Fruit fly (Drosophila melanogaster): ENCODE measurements around the gene tara.

DNA sequence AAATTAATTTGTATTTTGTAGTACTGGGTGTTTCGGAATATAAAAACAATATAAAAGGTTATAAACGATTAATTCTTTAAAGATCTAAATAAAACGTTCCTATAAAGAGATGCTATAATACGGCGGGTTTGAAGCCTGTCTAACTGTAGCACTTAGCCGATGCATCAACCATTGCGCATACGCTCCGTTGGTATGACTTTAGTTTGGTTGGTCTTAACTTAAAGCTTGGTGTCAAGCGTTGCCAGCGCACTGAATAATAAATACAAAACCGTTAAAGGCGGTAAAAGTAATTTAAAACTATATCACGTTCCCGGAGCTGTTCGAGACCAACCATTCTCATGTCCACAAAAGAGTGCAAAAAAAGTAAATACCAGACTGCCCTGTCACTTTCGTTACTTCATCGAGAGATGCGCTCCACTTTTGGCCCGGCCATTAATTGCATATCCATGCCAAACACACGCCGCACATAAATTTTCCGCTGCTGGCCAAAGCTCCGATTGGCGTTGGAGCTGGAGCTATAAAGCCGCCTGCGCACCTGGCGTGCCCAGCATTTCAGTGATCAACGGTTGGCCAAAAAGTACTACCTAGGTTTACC is 44.9 kb upstream of the tara start, which contains the start of gene CG8927:
- TF ChIP-seq h (optimal IDR thresholded peaks at IDR 0.05) = no peak
- no peak for TF ChIP-seq Myc (optimal IDR thresholded peaks at IDR 0.05)
- no peak for TF ChIP-seq insv (optimal IDR thresholded peaks at IDR 0.05)
- no peak for TF ChIP-seq Sin3A (optimal IDR thresholded peaks at IDR 0.05)

All from Kc167 (cell line).